Worm (Caenorhabditis elegans) whole organism, midembryonic: ENCODE measurements around the gene ehs-1.

Experiments used
- flt-1 ChIP-seq: fragments of 200-800 bp; sonication (Bioruptor generic); IDR thresholded peaks from 2 replicates; pipeline ENCODE4 v1.3.6; 2022; ENCODE audit warnings: missing genetic modification characterization, missing compliant biosample characterization
- ztf-29 ChIP-seq: fragments of 200-800 bp; sonication (Bioruptor generic); IDR thresholded peaks from 2 replicates; pipeline ENCODE4 v1.3.6; 2022; ENCODE audit warnings: missing genetic modification reagents, missing genetic modification characterization, missing compliant biosample characterization

DNA sequence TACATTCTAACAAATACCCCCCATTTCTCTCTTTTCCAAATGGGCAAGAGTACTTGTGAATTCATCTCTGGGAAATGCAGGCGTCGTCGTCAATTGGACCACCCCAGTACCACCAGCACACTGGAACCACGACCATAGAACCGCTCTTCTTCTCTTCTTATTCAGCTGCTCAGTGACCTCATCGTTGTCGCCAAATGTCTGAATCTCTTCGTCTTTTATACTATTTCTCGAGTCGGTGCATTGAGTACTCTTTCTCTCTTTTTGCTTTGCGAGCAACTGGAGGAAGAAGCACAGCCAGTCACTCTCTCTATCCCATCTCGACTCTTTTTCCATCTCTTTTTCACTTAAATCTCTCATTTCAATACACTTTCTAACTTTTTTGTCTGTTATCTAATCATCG is 40.6 kb upstream of the ehs-1 start:
- TF ChIP-seq ztf-29 (GFP tag; lab: Robert Waterston, UW) = no peak
- no peak for TF ChIP-seq flt-1
